Worm (Caenorhabditis elegans): ENCODE measurements around the gene ifa-3.

DNA sequence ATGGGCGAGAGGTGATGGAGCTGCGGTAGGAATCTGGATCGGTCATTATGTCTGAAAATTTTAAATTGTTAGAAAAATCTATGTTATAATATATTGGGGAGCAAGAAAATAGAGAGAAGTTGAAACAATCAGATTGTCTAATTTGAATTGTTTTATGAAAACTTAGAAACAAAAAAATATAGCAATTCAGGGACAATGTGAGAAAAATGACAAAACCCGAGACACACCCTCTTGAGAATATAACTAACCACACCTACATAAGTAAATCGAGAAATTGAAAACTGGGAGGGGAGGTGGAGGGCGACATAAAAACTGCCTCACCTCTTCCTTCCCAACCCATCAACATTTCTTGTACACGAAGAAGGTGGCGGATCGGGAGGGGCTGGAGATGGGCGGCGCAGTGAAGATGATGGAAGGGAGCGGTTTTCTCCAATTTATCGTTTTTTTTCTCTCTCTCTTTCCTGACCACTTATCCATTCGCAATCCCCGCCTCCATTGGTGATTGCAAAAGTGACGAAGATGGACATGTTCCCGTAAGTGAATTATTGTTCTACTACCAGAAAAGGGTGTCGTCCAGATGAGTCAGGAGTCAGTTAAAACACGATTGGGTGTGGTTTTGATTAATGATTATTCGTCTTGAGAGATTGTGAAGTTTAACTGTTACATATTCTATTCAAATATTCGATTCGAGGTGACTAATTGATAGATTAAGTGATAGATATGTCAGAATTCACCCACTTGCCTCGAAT is 4.1 kb downstream of the ifa-3 start, which contains the start of gene mua-6:
- no peak for TF ChIP-seq dao-5 (tag; optimal IDR thresholded peaks at IDR 0.05)
- no peak for TF ChIP-seq him-1 (tag; optimal IDR thresholded peaks at IDR 0.05)

All from whole organism, L4/young adult.